Worm (Caenorhabditis elegans) whole organism, L3 larva: ENCODE measurements around the gene F46B6.5.

Experiments used
- ceh-28 ChIP-seq: fragments of 150-350 bp; optimal IDR thresholded peaks from 2 replicates; lab custom pipeline; 2014; ENCODE audit warnings: missing biosample characterization, missing genetic modification reagents, missing genetic modification characterization
- ceh-82 ChIP-seq: fragments of 150-350 bp; optimal IDR thresholded peaks from 2 replicates; lab custom pipeline; 2014; ENCODE audit warnings: missing biosample characterization, missing genetic modification characterization
- lsy-12 ChIP-seq: sonication (generic microtip); optimal IDR thresholded peaks from 2 replicates; lab custom pipeline; 2016; ENCODE audit warnings: mild to moderate bottlenecking, missing genetic modification characterization, missing compliant biosample characterization
- nhr-237 ChIP-seq: fragments of 150-350 bp; optimal IDR thresholded peaks from 2 replicates; lab custom pipeline; 2014; ENCODE audit warnings: missing biosample characterization, missing genetic modification characterization
- pha-4 ChIP-seq: fragments of 150-350 bp; optimal IDR thresholded peaks from 2 replicates; lab custom pipeline; 2014; ENCODE audit warnings: missing biosample characterization, missing genetic modification reagents, missing genetic modification characterization
- unc-39 ChIP-seq: sonication (generic microtip); optimal IDR thresholded peaks from 4 replicates; lab custom pipeline; 2017; ENCODE audit warnings: missing biosample characterization, missing genetic modification characterization
- unc-62 ChIP-seq: fragments of 150-350 bp; sonication (generic microtip); optimal IDR thresholded peaks from 4 replicates; lab custom pipeline; 2014; ENCODE audit warnings: missing biosample characterization, missing genetic modification reagents, missing genetic modification characterization
- ztf-11 ChIP-seq: fragments of 150-350 bp; optimal IDR thresholded peaks from 2 replicates; lab custom pipeline; 2014; ENCODE audit warnings: missing biosample characterization, missing genetic modification characterization

ce11 chrV:9801965-9802364, 19.1 kb upstream of the F46B6.5 start, which contains the start of gene F46B6.10:
- TF ChIP-seq ceh-28 (tag; lab: Kevin White, UChicago) (no peak), pha-4 (tag; lab: Kevin White, UChicago) (no peak), ceh-82 (tag; lab: Kevin White, UChicago) (no peak), unc-62 (GFP tag; lab: Kevin White, UChicago) (no peak), unc-39 (tag; lab: Kevin White, UChicago) (no peak), ztf-11 (tag; lab: Kevin White, UChicago) (no peak), nhr-237 (tag; lab: Kevin White, UChicago) (no peak), lsy-12 (tag; lab: Kevin White, UChicago) (no peak)
